Fruit fly (Drosophila melanogaster) whole organism, embryonic: Measurements from ENCODE around the gene CG6878.
A peak's percentile ranks its signal among the peaks of the same experiment; 100 is the strongest.

Experiments
- BEAF-32 ChIP-seq: fragments of 200-800 bp; sonication (Bioruptor generic); optimal IDR thresholded peaks from 3 replicates; lab custom pipeline; 2017; ENCODE audit warnings: missing biosample characterization, missing genetic modification characterization, mild to moderate bottlenecking, moderate library complexity, missing genetic modification reagents
- Bgb ChIP-seq: fragments of 200-800 bp; sonication (Bioruptor generic); IDR thresholded peaks from 2 replicates; pipeline ENCODE4 v1.3.6; 2022; ENCODE audit warnings: missing biosample characterization, missing genetic modification characterization; ENCODE audit not compliant: partially characterized antibody
- BtbVII ChIP-seq: fragments of 200-800 bp; sonication (Bioruptor generic); optimal IDR thresholded peaks from 3 replicates; lab custom pipeline; 2017; ENCODE audit warnings: missing biosample characterization, mild to moderate bottlenecking, missing genetic modification characterization
- CG10209 ChIP-seq: fragments of 200-800 bp; sonication (Bioruptor generic); optimal IDR thresholded peaks from 3 replicates; lab custom pipeline; 2017; ENCODE audit warnings: missing biosample characterization, mild to moderate bottlenecking, missing genetic modification characterization, missing genetic modification reagents
- CG11695 ChIP-seq: fragments of 200-800 bp; sonication (Bioruptor generic); IDR thresholded peaks from 3 replicates; pipeline ENCODE4 v1.3.6; 2022; ENCODE audit warnings: missing biosample characterization, missing genetic modification characterization
- CG12299 ChIP-seq: fragments of 200-800 bp; sonication (Bioruptor generic); optimal IDR thresholded peaks from 2 replicates; lab custom pipeline; 2018; ENCODE audit warnings: missing biosample characterization, mild to moderate bottlenecking, missing genetic modification characterization
- CG13287 ChIP-seq: fragments of 200-800 bp; sonication (Bioruptor generic); IDR thresholded peaks from 2 replicates; pipeline ENCODE4 v1.3.6; 2022; ENCODE audit warnings: missing biosample characterization, missing genetic modification characterization; ENCODE audit not compliant: partially characterized antibody
- CG14050 ChIP-seq: fragments of 200-800 bp; sonication (Bioruptor generic); IDR thresholded peaks from 3 replicates; pipeline ENCODE4 v1.3.6; 2022; ENCODE audit warnings: missing biosample characterization, missing genetic modification characterization
- CG14710 ChIP-seq: fragments of 200-800 bp; sonication (Bioruptor generic); optimal IDR thresholded peaks from 3 replicates; lab custom pipeline; 2019; ENCODE audit warnings: missing biosample characterization, mild to moderate bottlenecking, missing genetic modification characterization, moderate library complexity
- CG14860 ChIP-seq: fragments of 200-800 bp; sonication (Bioruptor generic); IDR thresholded peaks from 3 replicates; pipeline ENCODE4 v1.3.6; 2022; ENCODE audit warnings: missing biosample characterization, missing genetic modification characterization; ENCODE audit not compliant: partially characterized antibody
- CG17328 ChIP-seq: fragments of 200-800 bp; sonication (Bioruptor generic); IDR thresholded peaks from 2 replicates; pipeline ENCODE4 v1.3.6; 2022; ENCODE audit warnings: missing biosample characterization, missing genetic modification characterization
- CG17361 ChIP-seq: fragments of 200-800 bp; sonication (Bioruptor generic); IDR thresholded peaks from 3 replicates; pipeline ENCODE4 v1.3.6; 2022; ENCODE audit warnings: missing biosample characterization, missing genetic modification characterization
- CG17912 ChIP-seq: fragments of 200-800 bp; sonication (Bioruptor generic); optimal IDR thresholded peaks from 2 replicates; lab custom pipeline; 2018; ENCODE audit warnings: missing biosample characterization, mild to moderate bottlenecking, missing genetic modification characterization
- CG2889 ChIP-seq: fragments of 200-800 bp; sonication (Bioruptor generic); IDR thresholded peaks from 3 replicates; pipeline ENCODE4 v1.3.6; 2022; ENCODE audit warnings: missing biosample characterization, missing genetic modification characterization
- CG34224 ChIP-seq: fragments of 200-800 bp; sonication (Bioruptor generic); IDR thresholded peaks from 3 replicates; pipeline ENCODE4 v1.3.6; 2022; ENCODE audit warnings: missing biosample characterization, missing genetic modification characterization; ENCODE audit not compliant: partially characterized antibody
- CG6254 ChIP-seq: fragments of 200-800 bp; sonication (Bioruptor generic); optimal IDR thresholded peaks from 3 replicates; lab custom pipeline; 2017; ENCODE audit warnings: mild to moderate bottlenecking, missing biosample characterization, missing genetic modification reagents, missing genetic modification characterization
- CG6272 ChIP-seq: fragments of 200-800 bp; sonication (Bioruptor generic); IDR thresholded peaks from 2 replicates; pipeline ENCODE4 v1.3.6; 2022; ENCODE audit warnings: missing biosample characterization, missing genetic modification characterization
- CG6791 ChIP-seq: fragments of 200-800 bp; sonication (Bioruptor generic); IDR thresholded peaks from 3 replicates; pipeline ENCODE4 v1.3.6; 2022; ENCODE audit warnings: missing biosample characterization, missing genetic modification characterization; ENCODE audit not compliant: partially characterized antibody
- CG7745 ChIP-seq: fragments of 200-800 bp; sonication (Bioruptor generic); optimal IDR thresholded peaks from 2 replicates; lab custom pipeline; 2018; ENCODE audit warnings: missing biosample characterization, mild to moderate bottlenecking, missing genetic modification characterization, moderate library complexity
- CHES-1-like ChIP-seq: fragments of 200-800 bp; sonication (Bioruptor generic); optimal IDR thresholded peaks from 2 replicates; lab custom pipeline; 2016; ENCODE audit warnings: missing biosample characterization, missing genetic modification characterization
- Dp ChIP-seq: fragments of 200-800 bp; sonication (Bioruptor generic); optimal IDR thresholded peaks from 2 replicates; lab custom pipeline; 2018; ENCODE audit warnings: missing biosample characterization, mild to moderate bottlenecking, missing genetic modification characterization, moderate library complexity
- Hr78 ChIP-seq, 2 experiments: fragments of 200-800 bp in 1 of 2; fragments of >200 bp in 1 of 2; sonication (Bioruptor generic) in 1 of 2; optimal IDR thresholded peaks; 2 replicates each; lab custom pipeline; 2017 to 2019; ENCODE audit warnings: missing biosample characterization in 2 of 2, missing genetic modification characterization in 2 of 2, mild to moderate bottlenecking in 1 of 2, moderate library complexity in 1 of 2
- NFAT ChIP-seq: fragments of 200-800 bp; sonication (Bioruptor generic); IDR thresholded peaks from 2 replicates; pipeline ENCODE4 v1.3.6; 2022; ENCODE audit warnings: missing biosample characterization, missing genetic modification characterization
- Nf-YB ChIP-seq: fragments of 200-800 bp; sonication (Bioruptor generic); optimal IDR thresholded peaks from 3 replicates; lab custom pipeline; 2019; ENCODE audit warnings: missing biosample characterization, mild to moderate bottlenecking, missing genetic modification characterization, moderate library complexity
- Ravus ChIP-seq: fragments of 200-800 bp; sonication (Bioruptor generic); IDR thresholded peaks from 2 replicates; pipeline ENCODE4 v1.3.6; 2022; ENCODE audit warnings: missing biosample characterization, missing genetic modification characterization
- Scr ChIP-seq: fragments of 200-800 bp; sonication (Bioruptor generic); IDR thresholded peaks from 2 replicates; pipeline ENCODE4 v1.3.6; 2022; ENCODE audit warnings: missing biosample characterization, missing genetic modification characterization; ENCODE audit not compliant: partially characterized antibody
- Usf ChIP-seq: fragments of 200-800 bp; sonication (Bioruptor generic); optimal IDR thresholded peaks from 2 replicates; lab custom pipeline; 2017; ENCODE audit warnings: missing genotype, missing biosample characterization, missing genetic modification characterization
- ap ChIP-seq: fragments of 200-800 bp; sonication (Bioruptor generic); IDR thresholded peaks from 2 replicates; pipeline ENCODE4 v1.3.6; 2022; ENCODE audit warnings: missing biosample characterization, missing genetic modification characterization
- ato ChIP-seq: fragments of 200-800 bp; sonication (Bioruptor generic); IDR thresholded peaks from 2 replicates; pipeline ENCODE4 v1.3.6; 2022; ENCODE audit warnings: missing biosample characterization, missing genetic modification characterization; ENCODE audit not compliant: partially characterized antibody
- cwo ChIP-seq: fragments of 200-800 bp; sonication (Bioruptor generic); optimal IDR thresholded peaks from 3 replicates; lab custom pipeline; 2017; ENCODE audit warnings: missing biosample characterization, missing genetic modification characterization, mild to moderate bottlenecking, moderate library complexity, missing genetic modification reagents
- dmrt99B ChIP-seq: fragments of 200-800 bp; sonication (Bioruptor generic); optimal IDR thresholded peaks from 2 replicates; lab custom pipeline; 2018; ENCODE audit warnings: missing biosample characterization, mild to moderate bottlenecking, missing genetic modification characterization, moderate library complexity
- fd3F ChIP-seq: fragments of 200-800 bp; sonication (Bioruptor generic); optimal IDR thresholded peaks from 2 replicates; lab custom pipeline; 2018; ENCODE audit warnings: missing biosample characterization, mild to moderate bottlenecking, missing genetic modification characterization, moderate library complexity
- fd96Cb ChIP-seq: fragments of 200-800 bp; sonication (Bioruptor generic); optimal IDR thresholded peaks from 2 replicates; lab custom pipeline; 2018; ENCODE audit warnings: missing biosample characterization, mild to moderate bottlenecking, missing genetic modification characterization, moderate library complexity
- fru ChIP-seq: fragments of >200 bp; optimal IDR thresholded peaks from 2 replicates; lab custom pipeline; 2017
- gfzf ChIP-seq: fragments of 200-800 bp; sonication (Bioruptor generic); optimal IDR thresholded peaks from 2 replicates; lab custom pipeline; 2016; ENCODE audit warnings: missing biosample characterization, mild to moderate bottlenecking, missing genetic modification characterization, moderate library complexity
- grn ChIP-seq: fragments of 200-800 bp; sonication (Bioruptor generic); optimal IDR thresholded peaks from 3 replicates; lab custom pipeline; 2017; ENCODE audit warnings: missing biosample characterization, missing genetic modification characterization
- her ChIP-seq: fragments of 200-800 bp; sonication (Bioruptor generic); optimal IDR thresholded peaks from 2 replicates; lab custom pipeline; 2016; ENCODE audit warnings: missing biosample characterization, missing genetic modification characterization
- nau ChIP-seq: fragments of 200-800 bp; sonication (Bioruptor generic); optimal IDR thresholded peaks from 3 replicates; lab custom pipeline; 2017; ENCODE audit warnings: missing biosample characterization, mild to moderate bottlenecking, missing genetic modification characterization, missing genetic modification reagents
- nerfin-1 ChIP-seq: fragments of 200-800 bp; sonication (Bioruptor generic); optimal IDR thresholded peaks from 3 replicates; lab custom pipeline; 2019; ENCODE audit warnings: missing biosample characterization, mild to moderate bottlenecking, missing genetic modification characterization, moderate library complexity
- p53 ChIP-seq: fragments of 200-800 bp; sonication (Bioruptor generic); optimal IDR thresholded peaks from 2 replicates; lab custom pipeline; 2016; ENCODE audit warnings: missing biosample characterization, missing genetic modification characterization
- pfk ChIP-seq: fragments of 200-800 bp; sonication (Bioruptor generic); optimal IDR thresholded peaks from 2 replicates; lab custom pipeline; 2018; ENCODE audit warnings: missing biosample characterization, mild to moderate bottlenecking, missing genetic modification characterization, moderate library complexity
- scrt ChIP-seq: fragments of 200-800 bp; sonication (Bioruptor generic); optimal IDR thresholded peaks from 2 replicates; lab custom pipeline; 2018; ENCODE audit warnings: missing biosample characterization, mild to moderate bottlenecking, missing genetic modification characterization, moderate library complexity
- sd ChIP-seq: fragments of 200-800 bp; sonication (Bioruptor generic); optimal IDR thresholded peaks from 3 replicates; lab custom pipeline; 2018; ENCODE audit warnings: missing biosample characterization, mild to moderate bottlenecking, missing genetic modification characterization, moderate library complexity
- sim ChIP-seq: fragments of 200-800 bp; sonication (Bioruptor generic); IDR thresholded peaks from 2 replicates; pipeline ENCODE4 v1.3.6; 2022; ENCODE audit warnings: missing biosample characterization, missing genetic modification characterization
- sima ChIP-seq: fragments of 200-800 bp; sonication (Bioruptor generic); optimal IDR thresholded peaks from 2 replicates; lab custom pipeline; 2016; ENCODE audit warnings: missing biosample characterization, missing genetic modification characterization
- so ChIP-seq: fragments of 200-800 bp; sonication (Bioruptor generic); IDR thresholded peaks from 3 replicates; pipeline ENCODE4 v1.3.6; 2022; ENCODE audit warnings: missing biosample characterization, missing genetic modification characterization
- tll ChIP-seq, 2 experiments: fragments of 200-800 bp in 1 of 2; fragments of >200 bp in 1 of 2; sonication (Bioruptor generic) in 1 of 2; optimal IDR thresholded peaks; 2 replicates each; lab custom pipeline; 2017 to 2019; ENCODE audit warnings: missing biosample characterization in 2 of 2, missing genetic modification characterization in 2 of 2, mild to moderate bottlenecking in 1 of 2, moderate library complexity in 1 of 2
- vnd ChIP-seq: fragments of 200-800 bp; sonication (Bioruptor generic); IDR thresholded peaks from 3 replicates; pipeline ENCODE4 v1.3.6; 2022; ENCODE audit warnings: missing biosample characterization, missing genetic modification characterization; ENCODE audit not compliant: partially characterized antibody
- zen2 ChIP-seq: fragments of 200-800 bp; sonication (Bioruptor generic); IDR thresholded peaks from 3 replicates; pipeline ENCODE4 v1.3.6; 2022; ENCODE audit warnings: missing biosample characterization, missing genetic modification characterization; ENCODE audit not compliant: partially characterized antibody

Gene CG6878

dm6 chr3L:15163414-15163813, 1.8 kb downstream of the CG6878 start, which contains the start of gene CG7011 (continued):
- TF ChIP-seq cwo (GFP tag; lab: Kevin White, UChicago) (no peak), sim (no peak), NFAT (no peak), nerfin-1 (tag; lab: Kevin White, UChicago) (no peak), Bgb (GFP tag; lab: Robert Waterston, UW) (peak; percentile 86), zen2 (GFP tag; lab: Robert Waterston, UW) (peak; percentile 39; the same call in 1 of the 3 replicates), CG14860 (GFP tag; lab: Robert Waterston, UW) (peak; percentile 31; the same call in 1 of the 3 replicates), Nf-YB (no peak), CG6254 (no peak), scrt (GFP tag; lab: Kevin White, UChicago) (no peak), sima (GFP tag; lab: Kevin White, UChicago) (no peak), CG6272 (no peak), Ravus (GFP tag; lab: Robert Waterston, UW) (no peak), dmrt99B (tag; lab: Kevin White, UChicago) (no peak), CG7745 (tag; lab: Kevin White, UChicago) (no peak), Dp (GFP tag; lab: Kevin White, UChicago) (peak; percentile 37), tll (GFP tag; optimal IDR thresholded peaks at IDR 0.05; lab: Kevin White, UChicago) (no peak), Usf (GFP tag; lab: Kevin White, UChicago) (no peak), CG6791 (GFP tag; lab: Robert Waterston, UW) (peak; percentile 65), ap (GFP tag; lab: Robert Waterston, UW) (no peak), BEAF-32 (GFP tag; lab: Kevin White, UChicago) (peak; percentile 41), Scr (GFP tag; lab: Robert Waterston, UW) (peak; percentile 42), CG17912 (GFP tag; lab: Kevin White, UChicago) (no peak), fd96Cb (tag; lab: Kevin White, UChicago) (no peak), grn (GFP tag; lab: Kevin White, UChicago) (no peak), BtbVII (GFP tag; lab: Kevin White, UChicago) (no peak), sd (tag; lab: Kevin White, UChicago) (no peak), gfzf (peak; percentile 14), pfk (GFP tag; lab: Kevin White, UChicago) (no peak), CG14710 (tag; lab: Kevin White, UChicago) (peak; percentile 13), vnd (GFP tag; lab: Robert Waterston, UW) (0 out of 3 replicates have a peak, but pooled peaks have one; percentile 27), nau (GFP tag; lab: Kevin White, UChicago) (no peak), CHES-1-like (GFP tag; lab: Kevin White, UChicago) (peak; percentile 35), fd3F (no peak), CG10209 (no peak), so (GFP tag; lab: Robert Waterston, UW) (no peak), CG34224 (GFP tag; lab: Robert Waterston, UW) (peak; percentile 35), ato (GFP tag; lab: Robert Waterston, UW) (0 out of 2 replicates have a peak, but pooled peaks have one; percentile 20), Hr78 (GFP tag; optimal IDR thresholded peaks at IDR 0.05; lab: Kevin White, UChicago) (no peak), CG12299 (tag; lab: Kevin White, UChicago) (no peak), CG2889 (no peak), CG14050 (GFP tag; lab: Robert Waterston, UW) (peak; percentile 34; the same call in 1 of the 3 replicates), CG17328 (no peak), her (GFP tag; lab: Kevin White, UChicago) (no peak), CG13287 (GFP tag; lab: Robert Waterston, UW) (peak; percentile 66), p53 (GFP tag; lab: Kevin White, UChicago) (no peak), fru (lab: Kevin White, UChicago) (no peak), CG17361 (GFP tag; lab: Robert Waterston, UW) (no peak), CG11695 (GFP tag; lab: Robert Waterston, UW) (no peak)
